Worm (Caenorhabditis elegans): ENCODE data around the gene nhr-21.

- TF ChIP-seq die-1 (tag; optimal IDR thresholded peaks at IDR 0.05): no peak
- no peak for TF ChIP-seq snpc-3.4 (tag; optimal IDR thresholded peaks at IDR 0.05)
- TF ChIP-seq pbrm-1 (GFP tag; IDR thresholded peaks at IDR 0.05): no peak
- no peak for TF ChIP-seq egrh-3 (GFP tag; IDR thresholded peaks at IDR 0.05)
- no peak for TF ChIP-seq unc-62 (GFP tag; optimal IDR thresholded peaks at IDR 0.05)
- TF ChIP-seq gei-17 (GFP tag; optimal IDR thresholded peaks at IDR 0.05): no peak
- no peak for TF ChIP-seq ztf-3 (GFP tag; optimal IDR thresholded peaks at IDR 0.05)
- TF ChIP-seq nhr-27 (tag; optimal IDR thresholded peaks at IDR 0.05): no peak
- TF ChIP-seq madf-8 (GFP tag; conservative IDR thresholded peaks at IDR 0.05): no peak
These were observed 54.4 kb downstream of the nhr-21 start for ce11 chrII:7393393-7393792.
